Fruit fly (Drosophila melanogaster): ENCODE results near the gene disco-r.

Gene disco-r

dm6 chrX:16096488-16096887 lies 52.3 kb downstream of the disco-r start (continued):
- no peak for TF ChIP-seq CG15479 (GFP tag; optimal IDR thresholded peaks at IDR 0.05)
- no peak for TF ChIP-seq CG1024 (GFP tag; IDR thresholded peaks at IDR 0.05)
- no peak for TF ChIP-seq CG14050 (GFP tag; IDR thresholded peaks at IDR 0.05)
- peak; percentile 76 for TF ChIP-seq grn (GFP tag; optimal IDR thresholded peaks at IDR 0.05)
- peak; percentile 58 for TF ChIP-seq CG34224 (GFP tag; IDR thresholded peaks at IDR 0.05; ENCODE audit: partially characterized antibody)
- TF ChIP-seq ab (GFP tag; optimal IDR thresholded peaks at IDR 0.05): no peak
- no peak for TF ChIP-seq CG43689 (GFP tag; IDR thresholded peaks at IDR 0.05)
- TF ChIP-seq vfl (GFP tag; optimal IDR thresholded peaks at IDR 0.05): no peak
- no peak for TF ChIP-seq CG4328 (GFP tag; optimal IDR thresholded peaks at IDR 0.05)
- no peak; the same call in 1 of the 3 replicates for TF ChIP-seq Opbp (GFP tag; IDR thresholded peaks at IDR 0.05; ENCODE audit: partially characterized antibody)
- TF ChIP-seq lov (optimal IDR thresholded peaks at IDR 0.05): no peak
- TF ChIP-seq lov (GFP tag; IDR thresholded peaks at IDR 0.05): no peak
- no peak for TF ChIP-seq Ravus (GFP tag; IDR thresholded peaks at IDR 0.05)
- peak; percentile 9 for TF ChIP-seq CG13123 (GFP tag; optimal IDR thresholded peaks at IDR 0.05)
- TF ChIP-seq Gug (GFP tag; IDR thresholded peaks at IDR 0.05): no peak
- TF ChIP-seq dmrt99B (tag; optimal IDR thresholded peaks at IDR 0.05): no peak
- TF ChIP-seq Oaz (GFP tag; IDR thresholded peaks at IDR 0.05): no peak
- no peak for TF ChIP-seq CG17328 (GFP tag; IDR thresholded peaks at IDR 0.05)
- no peak for TF ChIP-seq cwo (GFP tag; optimal IDR thresholded peaks at IDR 0.05)
- TF ChIP-seq CG12744 (GFP tag; optimal IDR thresholded peaks at IDR 0.05): no peak
- no peak for TF ChIP-seq gt (GFP tag; IDR thresholded peaks at IDR 0.05)
- peak; percentile 61 for TF ChIP-seq Dp (GFP tag; optimal IDR thresholded peaks at IDR 0.05)
- TF ChIP-seq CG12104 (GFP tag; optimal IDR thresholded peaks at IDR 0.05): no peak
- TF ChIP-seq CG9876 (GFP tag; optimal IDR thresholded peaks at IDR 0.05): no peak
- no peak for TF ChIP-seq Vsx1 (GFP tag; optimal IDR thresholded peaks at IDR 0.05)
- TF ChIP-seq ash1 (GFP tag; optimal IDR thresholded peaks at IDR 0.05): no peak
- TF ChIP-seq jing (GFP tag; optimal IDR thresholded peaks at IDR 0.05): no peak
- TF ChIP-seq Abd-B (GFP tag; optimal IDR thresholded peaks at IDR 0.05): peak; percentile 69
- TF ChIP-seq CG17568 (GFP tag; optimal IDR thresholded peaks at IDR 0.05): no peak
- TF ChIP-seq CG9932 (GFP tag; IDR thresholded peaks at IDR 0.05): peak; percentile 54
- no peak for TF ChIP-seq Lpt (GFP tag; optimal IDR thresholded peaks at IDR 0.05)
- no peak for TF ChIP-seq da (GFP tag; optimal IDR thresholded peaks at IDR 0.05)
- no peak for TF ChIP-seq CG13296 (GFP tag; optimal IDR thresholded peaks at IDR 0.05)
- TF ChIP-seq trh (GFP tag; optimal IDR thresholded peaks at IDR 0.05): no peak
- no peak for TF ChIP-seq hkb (optimal IDR thresholded peaks at IDR 0.05)
- TF ChIP-seq hkb (GFP tag; IDR thresholded peaks at IDR 0.05): no peak
- no peak for TF ChIP-seq CG8281 (tag; optimal IDR thresholded peaks at IDR 0.05)
- peak; percentile 40 for TF ChIP-seq CG17359 (tag; optimal IDR thresholded peaks at IDR 0.05)
- TF ChIP-seq run (tag; optimal IDR thresholded peaks at IDR 0.05): no peak
- peak; percentile 39 for TF ChIP-seq CG10267 (tag; optimal IDR thresholded peaks at IDR 0.05)
- no peak for TF ChIP-seq Oli (tag; optimal IDR thresholded peaks at IDR 0.05)
- no peak for TF ChIP-seq MTF-1 (GFP tag; optimal IDR thresholded peaks at IDR 0.05; ENCODE audit: borderline replicate concordance)
- TF ChIP-seq CG2202 (tag; optimal IDR thresholded peaks at IDR 0.05): no peak
- TF ChIP-seq CG11723 (GFP tag; optimal IDR thresholded peaks at IDR 0.05): no peak
- TF ChIP-seq CG11085 (GFP tag; IDR thresholded peaks at IDR 0.05): no peak
- TF ChIP-seq CG9609 (GFP tag; optimal IDR thresholded peaks at IDR 0.05): peak; percentile 7
- TF ChIP-seq sima (GFP tag; optimal IDR thresholded peaks at IDR 0.05): no peak
- no peak for TF ChIP-seq Optix (GFP tag; IDR thresholded peaks at IDR 0.05)
- TF ChIP-seq CG9797 (GFP tag; optimal IDR thresholded peaks at IDR 0.05): no peak
- TF ChIP-seq nom (GFP tag; optimal IDR thresholded peaks at IDR 0.05): no peak
- TF ChIP-seq schlank (tag; optimal IDR thresholded peaks at IDR 0.05): no peak
- TF ChIP-seq CG6654 (GFP tag; optimal IDR thresholded peaks at IDR 0.05): no peak
- no peak for TF ChIP-seq psq (GFP tag; optimal IDR thresholded peaks at IDR 0.05)

Measured in whole organism, embryonic.